Worm (Caenorhabditis elegans): ENCODE data around the gene bgnt-1.4.
"Not testable (repeated sequence)": the region's sequence is repeated elsewhere in the genome, so short reads cannot be mapped to it uniquely, and the experiment has no call there.

bgnt-1.4 gene

DNA sequence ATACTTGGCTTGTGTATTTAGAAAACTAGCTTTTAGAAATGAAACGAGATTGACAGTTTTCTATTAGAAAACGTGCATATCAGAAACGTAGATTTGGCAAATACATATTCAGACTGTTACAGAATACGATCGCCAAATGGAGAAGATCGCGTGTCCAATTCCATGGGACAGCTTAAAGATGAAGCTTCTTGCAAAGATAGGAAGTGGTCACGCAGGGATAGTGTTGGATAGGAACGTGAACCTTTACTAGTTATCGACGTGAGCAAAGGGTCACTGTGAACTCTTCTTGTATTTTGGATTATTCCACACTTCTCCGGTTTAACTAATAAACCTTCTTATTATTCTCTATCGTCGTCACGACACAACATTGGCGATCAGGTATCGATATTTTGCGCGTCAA is at the start of gene bgnt-1.4:
TSS of gene bgnt-1.4 (plus strand) at position 301 of the 400 bp plus-strand sequence.
- TF ChIP-seq Y48G9A.11 (GFP tag; IDR thresholded peaks at IDR 0.05); dmd-6 (GFP tag; IDR thresholded peaks at IDR 0.05); nhr-102 (tag; optimal IDR thresholded peaks at IDR 0.05): not testable (repeated sequence)

DNA sequence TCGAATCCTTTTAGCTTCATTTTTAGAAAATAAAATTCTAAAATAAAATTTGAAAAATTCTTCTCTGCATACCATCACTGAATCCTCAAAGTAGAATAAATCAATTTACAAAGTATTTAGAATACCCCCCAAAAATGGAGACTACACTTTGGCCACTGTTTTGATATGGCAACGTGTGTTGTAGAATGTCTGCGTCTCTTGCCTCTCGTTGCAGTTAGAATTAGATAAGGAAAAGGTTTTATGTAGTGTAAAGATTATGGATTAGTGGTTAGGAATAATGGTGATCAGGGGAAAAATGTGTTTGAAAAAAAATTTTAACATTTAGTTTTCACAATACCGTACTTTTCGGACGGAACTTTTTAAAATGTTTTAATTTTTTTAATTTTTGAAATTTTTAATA is 40.8 kb upstream of the bgnt-1.4 start, which contains the start of gene prx-6:
TSS of gene prx-6 (minus strand) at position 129 of the 400 bp plus-strand sequence.
- no peak for TF ChIP-seq aly-2 (tag; optimal IDR thresholded peaks at IDR 0.05)
- TF ChIP-seq pqm-1 (tag; optimal IDR thresholded peaks at IDR 0.05), result peak; percentile 56
- TF ChIP-seq mdl-1 (tag; optimal IDR thresholded peaks at IDR 0.05), result peak in 1 of 2 experiments; percentile 29
- no peak for TF ChIP-seq unc-130 (GFP tag; optimal IDR thresholded peaks at IDR 0.05)
- TF ChIP-seq F10B5.3 (tag; optimal IDR thresholded peaks at IDR 0.05), result no peak
- TF ChIP-seq lin-1 (GFP tag; IDR thresholded peaks at IDR 0.05), result no peak
- no peak for TF ChIP-seq Y5F2A.4 (GFP tag; optimal IDR thresholded peaks at IDR 0.05)
- TF ChIP-seq spr-1 (tag; optimal IDR thresholded peaks at IDR 0.05), result no peak
- no peak for TF ChIP-seq madf-5 (GFP tag; IDR thresholded peaks at IDR 0.05)
- TF ChIP-seq ceh-62 (tag; optimal IDR thresholded peaks at IDR 0.05), result no peak
- TF ChIP-seq Y105C5A.15 (GFP tag; IDR thresholded peaks at IDR 0.05), result no peak
- TF ChIP-seq nhr-10 (tag; optimal IDR thresholded peaks at IDR 0.05), result no peak
- no peak for TF ChIP-seq F44E2.7 (GFP tag; IDR thresholded peaks at IDR 0.05)
- no peak for TF ChIP-seq daf-12 (tag; optimal IDR thresholded peaks at IDR 0.05)
- peak; percentile 92 for TF ChIP-seq nhr-28 (tag; optimal IDR thresholded peaks at IDR 0.05)
- no peak for TF ChIP-seq dpl-1 (GFP tag; optimal IDR thresholded peaks at IDR 0.05)
- no peak for TF ChIP-seq spr-3 (GFP tag; optimal IDR thresholded peaks at IDR 0.05)
- TF ChIP-seq aha-1 (tag), result peak; percentile 61
- TF ChIP-seq ceh-28 (tag; optimal IDR thresholded peaks at IDR 0.05), result no peak
- TF ChIP-seq nhr-41 (GFP tag; IDR thresholded peaks at IDR 0.05), result no peak
- peak; percentile 30 for TF ChIP-seq mxl-3 (GFP tag; optimal IDR thresholded peaks at IDR 0.05)
- no peak for TF ChIP-seq nhr-102 (tag; optimal IDR thresholded peaks at IDR 0.05)
- no peak for TF ChIP-seq nhr-42 (GFP tag; IDR thresholded peaks at IDR 0.05)
- TF ChIP-seq daf-16 (GFP tag; optimal IDR thresholded peaks at IDR 0.05), result no peak
- TF ChIP-seq daf-16 (tag; optimal IDR thresholded peaks at IDR 0.05), result peak; percentile 35
- TF ChIP-seq dmd-6 (GFP tag; IDR thresholded peaks at IDR 0.05), result peak; percentile 50
- peak; percentile 75 for TF ChIP-seq dve-1 (tag; optimal IDR thresholded peaks at IDR 0.05; ENCODE audit: insufficient read depth)
- TF ChIP-seq zip-2 (tag; optimal IDR thresholded peaks at IDR 0.05), result no peak
- no peak for TF ChIP-seq snpc-1.2 (GFP tag; IDR thresholded peaks at IDR 0.05)
- TF ChIP-seq R02D3.7 (tag; optimal IDR thresholded peaks at IDR 0.05), result no peak
- no peak for TF ChIP-seq ama-1 (optimal IDR thresholded peaks at IDR 0.05)
- TF ChIP-seq daf-19 (GFP tag; conservative IDR thresholded peaks at IDR 0.05), result no peak
- TF ChIP-seq dmd-8 (GFP tag; IDR thresholded peaks at IDR 0.05), result no peak
- no peak for TF ChIP-seq zag-1 (tag; optimal IDR thresholded peaks at IDR 0.05)
- no peak for TF ChIP-seq ctbp-1 (GFP tag; IDR thresholded peaks at IDR 0.05)
- TF ChIP-seq nhr-11 (tag; optimal IDR thresholded peaks at IDR 0.05), result no peak
- TF ChIP-seq skn-1 (tag; optimal IDR thresholded peaks at IDR 0.05), result no peak
- no peak for TF ChIP-seq zip-11 (GFP tag; IDR thresholded peaks at IDR 0.05)
- TF ChIP-seq T20F7.1 (GFP tag; optimal IDR thresholded peaks at IDR 0.05), result no peak

DNA sequence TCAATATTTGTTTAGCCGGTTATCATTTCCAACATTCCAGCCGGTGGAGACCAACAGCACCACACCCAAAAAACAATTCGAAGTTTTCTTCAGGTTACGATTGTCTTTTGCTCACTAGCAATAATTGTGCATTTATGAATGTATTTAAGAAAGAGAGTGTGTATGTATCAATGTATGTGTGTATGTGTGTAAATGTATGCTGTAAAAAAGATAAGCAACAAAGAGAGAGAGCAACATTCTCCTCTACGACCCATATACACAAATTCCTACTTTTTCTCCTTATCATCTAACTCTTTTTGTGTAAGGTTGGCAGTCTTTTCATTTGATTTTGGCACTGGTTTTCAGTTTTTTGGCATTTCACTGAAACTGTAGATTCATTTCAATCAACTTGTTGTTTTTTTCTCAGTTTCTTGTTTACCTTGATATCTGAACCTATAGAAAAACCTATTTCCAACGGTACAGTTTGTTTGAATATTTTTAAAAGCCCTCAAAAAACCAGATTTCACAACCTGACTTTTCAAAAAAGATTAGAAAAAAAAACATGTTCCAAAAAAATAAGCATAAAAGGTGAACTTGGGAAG is 39.8 kb upstream of the bgnt-1.4 start:
- no peak for TF ChIP-seq jun-1 (tag; optimal IDR thresholded peaks at IDR 0.05)
- peak; percentile 50 for TF ChIP-seq hlh-11 (tag; optimal IDR thresholded peaks at IDR 0.05)
- TF ChIP-seq dve-1 (tag; optimal IDR thresholded peaks at IDR 0.05; ENCODE audit: insufficient read depth), result peak; percentile 21
- peak; percentile 47 for TF ChIP-seq dmd-6 (GFP tag; IDR thresholded peaks at IDR 0.05)
- TF ChIP-seq F37D6.2 (tag; optimal IDR thresholded peaks at IDR 0.05), result no peak
- TF ChIP-seq nhr-28 (tag; optimal IDR thresholded peaks at IDR 0.05), result peak; percentile 88
- no peak for TF ChIP-seq php-3 (GFP tag; IDR thresholded peaks at IDR 0.05)
- no peak for TF ChIP-seq daf-16 (GFP tag; optimal IDR thresholded peaks at IDR 0.05)
- TF ChIP-seq daf-16 (tag; optimal IDR thresholded peaks at IDR 0.05), result peak; percentile 79
- peak in 1 of 2 experiments; percentile 97 for TF ChIP-seq unc-62 (GFP tag; optimal IDR thresholded peaks at IDR 0.05 in 1 of 2)
- no peak for TF ChIP-seq unc-62 (tag; optimal IDR thresholded peaks at IDR 0.05)
- peak; percentile 2 for TF ChIP-seq nhr-6 (tag; optimal IDR thresholded peaks at IDR 0.05)
- peak; percentile 97 for TF ChIP-seq pqm-1 (tag; optimal IDR thresholded peaks at IDR 0.05)

Measured in whole organism, L4 larva.